Fruit fly (Drosophila melanogaster): ENCODE results near the gene vkg.

The vkg gene

DNA sequence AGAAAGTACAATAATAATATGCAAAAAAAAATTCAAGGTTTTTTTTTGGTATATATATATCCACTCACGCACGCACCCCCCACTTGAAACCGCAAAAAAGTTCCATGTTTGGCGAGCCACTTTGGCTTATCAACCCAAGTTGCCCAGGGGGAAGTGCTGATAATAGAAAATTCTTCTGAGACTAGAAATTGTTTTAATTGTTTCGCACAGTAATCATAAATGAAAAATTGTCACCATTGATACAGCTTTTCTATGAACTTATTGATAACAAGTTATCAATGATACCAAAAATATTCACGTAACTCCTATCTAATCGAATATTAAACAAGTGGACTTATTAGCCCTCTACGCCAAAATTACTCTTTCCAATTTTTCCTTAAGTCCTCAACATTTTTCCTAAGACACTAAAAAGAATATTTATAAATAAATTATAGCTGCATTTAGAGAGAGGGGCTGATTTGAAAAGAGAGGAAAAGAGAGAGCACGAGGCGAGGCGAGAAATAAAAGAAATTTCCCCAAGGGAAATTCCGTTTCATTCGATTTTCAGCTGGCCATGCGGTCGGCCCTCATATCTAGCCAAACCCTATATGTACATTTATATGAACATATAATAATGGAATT is 29.3 kb downstream of the vkg start:
- no peak for TF ChIP-seq EcR (GFP tag; optimal IDR thresholded peaks at IDR 0.05)
- no peak for TF ChIP-seq Dll (optimal IDR thresholded peaks at IDR 0.05)
- TF ChIP-seq pan (optimal IDR thresholded peaks at IDR 0.05), result no peak
- no peak for TF ChIP-seq usp (GFP tag; optimal IDR thresholded peaks at IDR 0.05)

dm6 chr2L:4998260-4998560 is 29.8 kb downstream of the vkg start:
- TF ChIP-seq EcR (GFP tag; optimal IDR thresholded peaks at IDR 0.05) (no peak), pan (optimal IDR thresholded peaks at IDR 0.05) (no peak), usp (GFP tag; optimal IDR thresholded peaks at IDR 0.05) (no peak), psq (optimal IDR thresholded peaks at IDR 0.05) (no peak), Dll (optimal IDR thresholded peaks at IDR 0.05) (no peak), CG8478 (optimal IDR thresholded peaks at IDR 0.05) (no peak)

dm6 chr2L:4997401-4998259 is 30.4 kb downstream of the vkg start:
- no peak for TF ChIP-seq pan (optimal IDR thresholded peaks at IDR 0.05)
- TF ChIP-seq Dll (optimal IDR thresholded peaks at IDR 0.05), result no peak
- TF ChIP-seq EcR (GFP tag; optimal IDR thresholded peaks at IDR 0.05), result peak in 1 of 2 experiments; percentile 67
- TF ChIP-seq psq (optimal IDR thresholded peaks at IDR 0.05), result no peak
- no peak for TF ChIP-seq usp (GFP tag; optimal IDR thresholded peaks at IDR 0.05)
- TF ChIP-seq CG8478 (optimal IDR thresholded peaks at IDR 0.05), result peak; percentile 64

dm6 chr2L:4996283-4996922 is 31.6 kb downstream of the vkg start:
- TF ChIP-seq usp (GFP tag; optimal IDR thresholded peaks at IDR 0.05) (no peak), psq (optimal IDR thresholded peaks at IDR 0.05) (no peak), EcR (GFP tag; optimal IDR thresholded peaks at IDR 0.05) (no peak), Dll (optimal IDR thresholded peaks at IDR 0.05) (no peak), CG8478 (optimal IDR thresholded peaks at IDR 0.05) (no peak), pan (optimal IDR thresholded peaks at IDR 0.05) (no peak)

DNA sequence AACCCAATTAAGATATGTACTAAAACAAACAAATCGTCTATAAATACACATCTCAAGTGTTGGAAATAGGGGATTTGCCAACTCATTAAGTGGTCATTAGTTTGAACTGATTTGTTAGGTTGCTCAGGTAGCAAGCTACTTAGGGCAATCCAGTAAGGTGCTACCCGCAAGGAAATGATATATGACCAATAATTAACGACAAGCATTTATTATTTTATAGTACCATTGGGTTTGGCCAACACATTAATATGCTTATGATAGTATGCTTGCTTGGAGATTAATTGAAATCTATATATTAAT is 32.2 kb downstream of the vkg start:
- TF ChIP-seq Dll (optimal IDR thresholded peaks at IDR 0.05), result no peak
- no peak for TF ChIP-seq EcR (GFP tag; optimal IDR thresholded peaks at IDR 0.05)
- TF ChIP-seq CG8478 (optimal IDR thresholded peaks at IDR 0.05), result no peak
- no peak for TF ChIP-seq usp (GFP tag; optimal IDR thresholded peaks at IDR 0.05)
- no peak for TF ChIP-seq psq (optimal IDR thresholded peaks at IDR 0.05)
- TF ChIP-seq pan (optimal IDR thresholded peaks at IDR 0.05), result no peak

- TF ChIP-seq psq (optimal IDR thresholded peaks at IDR 0.05), result no peak
- TF ChIP-seq usp (GFP tag; optimal IDR thresholded peaks at IDR 0.05), result no peak
- no peak for TF ChIP-seq EcR (GFP tag; optimal IDR thresholded peaks at IDR 0.05)
- no peak for TF ChIP-seq Dll (optimal IDR thresholded peaks at IDR 0.05)
- no peak for TF ChIP-seq pan (optimal IDR thresholded peaks at IDR 0.05)
- TF ChIP-seq CG8478 (optimal IDR thresholded peaks at IDR 0.05), result no peak
Measured at dm6 chr2L:4995010-4995836, 32.8 kb downstream of the vkg start.

DNA sequence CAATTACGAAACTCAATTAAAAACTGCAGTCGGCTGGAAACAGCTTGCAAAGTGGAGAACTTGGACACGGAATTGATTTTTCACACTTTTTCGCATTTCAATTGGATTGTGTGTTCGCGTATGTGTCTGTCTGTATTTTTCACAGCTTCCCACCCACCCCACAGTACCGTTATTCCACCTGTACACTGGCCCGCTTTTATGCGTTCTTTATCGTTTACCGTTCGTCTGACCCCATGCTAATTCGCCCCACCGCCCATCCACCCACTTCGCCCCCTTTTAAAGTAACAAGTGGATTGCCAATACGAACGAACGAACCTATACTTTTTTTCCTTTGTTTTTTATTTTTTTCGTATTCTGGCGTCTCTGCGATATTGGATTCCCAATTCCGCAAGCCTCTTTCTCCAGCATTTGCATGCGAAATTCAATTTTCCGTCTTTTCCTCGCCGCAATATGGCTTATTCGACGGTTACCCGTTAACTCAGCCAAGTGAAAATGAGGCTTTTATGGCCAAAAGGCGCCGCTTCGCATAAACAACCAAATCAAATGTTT is 45.8 kb downstream of the vkg start:
- TF ChIP-seq CG8478 (optimal IDR thresholded peaks at IDR 0.05) (no peak), EcR (GFP tag; optimal IDR thresholded peaks at IDR 0.05) (no peak), psq (optimal IDR thresholded peaks at IDR 0.05) (no peak), usp (GFP tag; optimal IDR thresholded peaks at IDR 0.05) (no peak), pan (optimal IDR thresholded peaks at IDR 0.05) (no peak), Dll (optimal IDR thresholded peaks at IDR 0.05) (no peak)

- TF ChIP-seq psq (optimal IDR thresholded peaks at IDR 0.05) (no peak), pan (optimal IDR thresholded peaks at IDR 0.05) (no peak), EcR (GFP tag; optimal IDR thresholded peaks at IDR 0.05) (no peak), Dll (optimal IDR thresholded peaks at IDR 0.05) (no peak), CG8478 (optimal IDR thresholded peaks at IDR 0.05) (no peak), usp (GFP tag; optimal IDR thresholded peaks at IDR 0.05) (no peak)
Measured at dm6 chr2L:4981278-4981966, 46.6 kb downstream of the vkg start, which contains the start of the genes CG8892 and CG34126. Gene CG8892 (minus strand): TSS chr2L:4981592. Gene CG34126 (plus strand): TSS chr2L:4981614.

- TF ChIP-seq Dll (optimal IDR thresholded peaks at IDR 0.05) (no peak), pan (optimal IDR thresholded peaks at IDR 0.05) (no peak), CG8478 (optimal IDR thresholded peaks at IDR 0.05) (no peak), usp (GFP tag; optimal IDR thresholded peaks at IDR 0.05) (no peak), psq (optimal IDR thresholded peaks at IDR 0.05) (no peak), EcR (GFP tag; optimal IDR thresholded peaks at IDR 0.05) (no peak)
Measured at dm6 chr2L:4979138-4979537, 48.9 kb downstream of the vkg start, which contains the start of gene CG8891. Gene CG8891 (minus strand): TSS chr2L:4979379.

dm6 chr2L:4976988-4977551 is 50.9 kb downstream of the vkg start, which contains the start of the genes Gmd and CG3792:
Gene Gmd (minus strand): TSS chr2L:4977023.
Gene CG3792 (plus strand): TSS chr2L:4977312.
- no peak for TF ChIP-seq Dll (optimal IDR thresholded peaks at IDR 0.05)
